Worm (Caenorhabditis elegans): ENCODE results near the gene asps-1.

ce11 chrV:10297099-10297498, 20.1 kb downstream of the asps-1 start, which contains the start of gene B0024.4:
- TF ChIP-seq pag-3 (tag; optimal IDR thresholded peaks at IDR 0.05; ENCODE audit: borderline replicate concordance) (no peak), fkh-6 (tag; optimal IDR thresholded peaks at IDR 0.05) (no peak), nhr-11 (tag; optimal IDR thresholded peaks at IDR 0.05) (no peak), ceh-22 (tag; optimal IDR thresholded peaks at IDR 0.05) (no peak), fax-1 (tag; optimal IDR thresholded peaks at IDR 0.05) (no peak), nfya-1 (tag; optimal IDR thresholded peaks at IDR 0.05) (no peak), ama-1 (optimal IDR thresholded peaks at IDR 0.05) (no peak), unc-3 (GFP tag; conservative IDR thresholded peaks at IDR 0.05) (no peak), unc-3 (tag; optimal IDR thresholded peaks at IDR 0.05) (no peak), ceh-9 (tag; optimal IDR thresholded peaks at IDR 0.05) (no peak), ets-4 (tag; optimal IDR thresholded peaks at IDR 0.05) (no peak), sox-2 (GFP tag; IDR thresholded peaks at IDR 0.05) (no peak)
